Worm (Caenorhabditis elegans) whole organism, young adult: ENCODE data around the gene cpin-1.

Source experiments
- B0261.1 ChIP-seq: sonication (generic microtip); optimal IDR thresholded peaks from 2 replicates; lab custom pipeline; 2016; ENCODE audit warnings: mild to moderate bottlenecking, missing genetic modification characterization, moderate library complexity, missing compliant biosample characterization
- F39B2.1 ChIP-seq: fragments of 200-800 bp; sonication (Bioruptor generic); IDR thresholded peaks from 2 replicates; pipeline ENCODE4 v1.3.6; 2022; ENCODE audit warnings: missing genetic modification reagents, missing genetic modification characterization, missing compliant biosample characterization
- ZK185.1 ChIP-seq: sonication (generic microtip); optimal IDR thresholded peaks from 2 replicates; lab custom pipeline; 2016; ENCODE audit warnings: mild to moderate bottlenecking, missing genetic modification characterization, missing compliant biosample characterization; ENCODE audit not compliant: poor library complexity, severe bottlenecking
- ama-1 ChIP-seq, 3 experiments: fragments of 150-350 bp in 1 of 3; sonication (generic microtip) in 2 of 3; optimal IDR thresholded peaks; 2 replicates each; lab custom pipeline; 2014 to 2018; ENCODE audit warnings: missing biosample characterization in 2 of 3, missing genetic modification characterization in 2 of 3, missing genetic modification reagents in 2 of 3
- ceh-91 ChIP-seq: fragments of 200-800 bp; sonication (Bioruptor generic); IDR thresholded peaks from 2 replicates; pipeline ENCODE4 v1.3.6; 2022; ENCODE audit warnings: missing genetic modification reagents, missing genetic modification characterization, missing compliant biosample characterization
- egl-44 ChIP-seq: fragments of 200-800 bp; sonication (Bioruptor generic); IDR thresholded peaks from 2 replicates; pipeline ENCODE4 v1.3.6; 2022; ENCODE audit warnings: missing genetic modification reagents, missing genetic modification characterization, missing compliant biosample characterization
- ets-4 ChIP-seq: fragments of 200-800 bp; sonication (Bioruptor generic); optimal IDR thresholded peaks from 2 replicates; lab custom pipeline; 2018; ENCODE audit warnings: mild to moderate bottlenecking, missing genetic modification characterization, missing compliant biosample characterization
- let-607 ChIP-seq, 2 experiments: fragments of 200-800 bp in 1 of 2; sonication (Bioruptor generic) in 1 of 2; sonication (generic microtip) in 1 of 2; optimal IDR thresholded peaks; 2 replicates each; lab custom pipeline; 2016 to 2018; ENCODE audit warnings: mild to moderate bottlenecking in 2 of 2, missing compliant biosample characterization in 2 of 2, missing genetic modification characterization in 2 of 2, moderate library complexity in 2 of 2, missing genotype in 1 of 2
- mes-4 ChIP-seq: sonication (generic microtip); optimal IDR thresholded peaks from 2 replicates; lab custom pipeline; 2016; ENCODE audit warnings: missing genotype, missing genetic modification characterization, missing compliant biosample characterization
- sdz-38 ChIP-seq: sonication (generic microtip); optimal IDR thresholded peaks from 2 replicates; lab custom pipeline; 2016; ENCODE audit warnings: missing genotype, missing genetic modification characterization, missing compliant biosample characterization
- sea-2 ChIP-seq: fragments of 200-800 bp; sonication (Bioruptor generic); IDR thresholded peaks from 2 replicates; pipeline ENCODE4 v1.3.6; 2022; ENCODE audit warnings: missing genetic modification characterization, missing compliant biosample characterization
- snpc-4 ChIP-seq, 5 experiments: fragments of 150-350 bp in 1 of 5; sonication (generic microtip) in 4 of 5; optimal IDR thresholded peaks; 2 replicates each; lab custom pipeline; 2014 to 2018; ENCODE audit warnings: missing genetic modification characterization in 5 of 5, missing biosample characterization in 3 of 5, antibody characterized with exemption in 2 of 5, mild to moderate bottlenecking in 2 of 5, missing compliant biosample characterization in 2 of 5, missing genotype in 2 of 5, moderate library complexity in 2 of 5, missing genetic modification reagents in 1 of 5
- xnd-1 ChIP-seq: sonication (generic microtip); optimal IDR thresholded peaks from 2 replicates; lab custom pipeline; 2016; ENCODE audit warnings: missing genotype, missing genetic modification reagents, missing genetic modification characterization, missing compliant biosample characterization

ce11 chrIV:9423095-9423494 lies 27.4 kb upstream of the cpin-1 start, which contains the start of gene srxa-2:
- no peak for TF ChIP-seq sdz-38
- TF ChIP-seq ZK185.1 (tag; lab: Kevin White, UChicago), result no peak
- TF ChIP-seq ets-4, result no peak
- TF ChIP-seq F39B2.1, result no peak
- TF ChIP-seq snpc-4 (GFP tag; optimal IDR thresholded peaks at IDR 0.05; lab: Kevin White, UChicago), result no peak
- TF ChIP-seq snpc-4 (tag; optimal IDR thresholded peaks at IDR 0.05; lab: Kevin White, UChicago), result no peak
- no peak for TF ChIP-seq xnd-1 (tag; lab: Kevin White, UChicago)
- no peak for TF ChIP-seq ama-1 (optimal IDR thresholded peaks at IDR 0.05; lab: Kevin White, UChicago)
- no peak for TF ChIP-seq ama-1 (GFP tag; optimal IDR thresholded peaks at IDR 0.05; lab: Kevin White, UChicago)
- TF ChIP-seq let-607 (tag; optimal IDR thresholded peaks at IDR 0.05; lab: Kevin White, UChicago), result no peak
- no peak for TF ChIP-seq egl-44 (GFP tag; lab: Robert Waterston, UW)
- no peak for TF ChIP-seq ceh-91 (GFP tag; lab: Robert Waterston, UW)
- TF ChIP-seq mes-4, result no peak
- no peak for TF ChIP-seq sea-2 (GFP tag; lab: Robert Waterston, UW)
- no peak for TF ChIP-seq B0261.1 (tag; lab: Kevin White, UChicago)
